Fruit fly (Drosophila melanogaster): Measurements from ENCODE around the gene CG15210.

CG15210 gene

DNA sequence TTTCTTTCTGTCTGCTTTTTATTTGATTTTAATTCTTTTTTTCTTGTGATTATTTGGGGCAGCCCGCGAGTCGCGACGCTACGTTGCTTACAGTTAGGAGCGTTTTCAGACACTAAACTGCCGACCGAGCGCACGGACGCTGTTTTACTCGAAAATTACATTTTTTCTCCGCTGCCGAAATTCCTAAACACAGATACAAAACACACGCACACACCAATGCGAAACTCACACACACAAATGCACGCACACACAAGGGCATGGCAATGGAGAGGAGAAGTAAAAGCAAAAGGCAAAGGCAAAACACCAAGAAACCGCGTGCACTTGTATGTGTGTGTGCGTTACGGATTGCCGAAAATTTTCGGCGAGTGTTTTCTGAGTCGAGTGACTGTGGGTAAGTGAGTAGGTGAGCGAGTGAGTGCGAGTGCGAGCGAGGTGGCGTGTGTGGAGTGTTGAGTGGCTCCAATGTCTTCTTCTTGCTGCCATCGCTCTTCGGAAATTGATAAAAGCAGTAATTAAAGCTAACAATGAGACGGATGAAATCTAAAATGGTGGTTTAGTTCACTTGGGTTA is 23.4 kb upstream of the CG15210 start (continued):
- TF ChIP-seq CG2889 (GFP tag; IDR thresholded peaks at IDR 0.05) = no peak
- no peak for TF ChIP-seq bab2 (GFP tag; optimal IDR thresholded peaks at IDR 0.05)
- TF ChIP-seq Adf1 (GFP tag; IDR thresholded peaks at IDR 0.05) = peak; percentile 89
- TF ChIP-seq CG14014 (GFP tag; IDR thresholded peaks at IDR 0.05) = no peak
- no peak for TF ChIP-seq Kr (GFP tag; optimal IDR thresholded peaks at IDR 0.05)
- no peak for TF ChIP-seq CG11456 (GFP tag; IDR thresholded peaks at IDR 0.05)
- TF ChIP-seq CG6765 (GFP tag; optimal IDR thresholded peaks at IDR 0.05) = no peak
- peak; percentile 27 for TF ChIP-seq CG13894 (tag; optimal IDR thresholded peaks at IDR 0.05)
- no peak for TF ChIP-seq CG10274 (GFP tag; optimal IDR thresholded peaks at IDR 0.05)
- no peak for TF ChIP-seq pb (GFP tag; optimal IDR thresholded peaks at IDR 0.05)
- no peak for TF ChIP-seq CG13123 (GFP tag; optimal IDR thresholded peaks at IDR 0.05)
- peak; percentile 37 for TF ChIP-seq sug (tag; optimal IDR thresholded peaks at IDR 0.05)
- TF ChIP-seq CG2678 (tag; optimal IDR thresholded peaks at IDR 0.05) = no peak
- TF ChIP-seq Deaf1 (tag; optimal IDR thresholded peaks at IDR 0.05) = peak; percentile 84
- TF ChIP-seq MESR4 (GFP tag; optimal IDR thresholded peaks at IDR 0.05) = no peak
- peak; percentile 19 for TF ChIP-seq psq (GFP tag; optimal IDR thresholded peaks at IDR 0.05)
- TF ChIP-seq Mes4 (GFP tag; optimal IDR thresholded peaks at IDR 0.05) = no peak
- no peak for TF ChIP-seq Camta (GFP tag; optimal IDR thresholded peaks at IDR 0.05)
- TF ChIP-seq CG7372 (GFP tag; IDR thresholded peaks at IDR 0.05) = no peak
- TF ChIP-seq CG11696 (GFP tag; IDR thresholded peaks at IDR 0.05) = no peak
- no peak for TF ChIP-seq CG2116 (GFP tag; optimal IDR thresholded peaks at IDR 0.05)
- TF ChIP-seq CG4360 (GFP tag; IDR thresholded peaks at IDR 0.05) = peak; percentile 8; the same call in 1 of the 2 replicates
- no peak for TF ChIP-seq CG10462 (GFP tag; optimal IDR thresholded peaks at IDR 0.05)
- no peak for TF ChIP-seq CG10431 (GFP tag; optimal IDR thresholded peaks at IDR 0.05)
- TF ChIP-seq CG10209 (GFP tag; optimal IDR thresholded peaks at IDR 0.05) = no peak
- no peak for TF ChIP-seq ac (GFP tag; optimal IDR thresholded peaks at IDR 0.05)
- no peak for TF ChIP-seq Poxn (GFP tag; IDR thresholded peaks at IDR 0.05)
- TF ChIP-seq CG13424 (tag; optimal IDR thresholded peaks at IDR 0.05) = no peak
- TF ChIP-seq esg (GFP tag; conservative IDR thresholded peaks at IDR 0.05) = no peak
- peak; percentile 47 for TF ChIP-seq exex (tag; optimal IDR thresholded peaks at IDR 0.05)
- TF ChIP-seq CG1602 (GFP tag; optimal IDR thresholded peaks at IDR 0.05) = no peak
- no peak for TF ChIP-seq Meics (GFP tag; optimal IDR thresholded peaks at IDR 0.05)
- peak; percentile 45 for TF ChIP-seq D (optimal IDR thresholded peaks at IDR 0.05)
- no peak for TF ChIP-seq D (GFP tag; optimal IDR thresholded peaks at IDR 0.05)
- TF ChIP-seq Antp (GFP tag; optimal IDR thresholded peaks at IDR 0.05) = no peak
- no peak for TF ChIP-seq tup (GFP tag; optimal IDR thresholded peaks at IDR 0.05)
- no peak for TF ChIP-seq Drgx (GFP tag; IDR thresholded peaks at IDR 0.05)
- no peak for TF ChIP-seq HLHmδ (GFP tag; optimal IDR thresholded peaks at IDR 0.05)
- TF ChIP-seq CG12104 (GFP tag; optimal IDR thresholded peaks at IDR 0.05) = no peak
- TF ChIP-seq dpn (GFP tag; optimal IDR thresholded peaks at IDR 0.05) = no peak
- no peak for TF ChIP-seq CkIIα-i1 (GFP tag; IDR thresholded peaks at IDR 0.05)
- TF ChIP-seq Nf-YA (GFP tag; IDR thresholded peaks at IDR 0.05) = no peak
- no peak for TF ChIP-seq CG6689 (GFP tag; IDR thresholded peaks at IDR 0.05)
- no peak for TF ChIP-seq CTCF (GFP tag; optimal IDR thresholded peaks at IDR 0.05)
- TF ChIP-seq CG32772 (GFP tag; IDR thresholded peaks at IDR 0.05) = 0 out of 2 replicates have a peak, but pooled peaks have one; percentile 22
- TF ChIP-seq zen (tag; optimal IDR thresholded peaks at IDR 0.05) = peak; percentile 6
- TF ChIP-seq fu2 (GFP tag; optimal IDR thresholded peaks at IDR 0.05) = no peak
- TF ChIP-seq CG3065 (GFP tag; optimal IDR thresholded peaks at IDR 0.05) = no peak
- peak; percentile 92 for TF ChIP-seq pros (GFP tag; optimal IDR thresholded peaks at IDR 0.05)
- 0 out of 2 replicates have a peak, but pooled peaks have one; percentile 14 for TF ChIP-seq hbn (GFP tag; IDR thresholded peaks at IDR 0.05; ENCODE audit: partially characterized antibody)
- TF ChIP-seq ATbp (GFP tag; optimal IDR thresholded peaks at IDR 0.05) = peak; percentile 47
- TF ChIP-seq CG17361 (GFP tag; IDR thresholded peaks at IDR 0.05) = no peak

Measured in whole organism, embryonic.